Comparison of ENCODE assay signal across 1 worm cellular context in the genomic region with DNA sequence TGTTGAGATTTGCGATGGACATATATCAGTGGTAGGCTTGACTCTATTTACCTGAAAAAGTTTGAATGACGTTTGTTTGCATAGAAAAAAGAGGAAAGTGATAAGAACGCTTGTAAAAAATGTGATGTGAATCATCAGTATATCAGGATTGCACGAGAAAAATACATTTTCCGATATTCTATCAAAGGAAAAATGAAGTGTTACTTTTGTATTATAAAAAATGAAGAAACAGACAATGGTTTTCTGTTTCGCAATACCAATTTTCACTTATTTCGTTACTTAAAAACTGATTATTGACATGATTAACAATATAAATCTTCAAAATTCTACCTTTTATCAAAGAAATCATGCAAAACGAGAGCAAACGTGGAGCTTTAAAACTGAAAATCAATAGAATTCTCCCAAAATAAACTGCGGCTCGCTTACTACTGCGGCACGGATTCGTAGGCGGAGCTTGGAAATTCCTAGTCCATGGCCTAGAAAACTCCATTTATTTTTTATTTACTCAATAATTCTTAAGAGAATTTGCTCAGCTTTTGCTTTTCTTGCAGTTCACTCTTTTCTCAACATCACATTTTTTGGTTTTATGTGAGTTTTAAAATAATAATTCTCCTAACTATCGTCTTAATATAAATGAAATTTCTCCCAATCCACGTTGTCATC.
TF ChIP-seq lines count a peak whose summit lies in the region.

A gene (minus strand): TSS at position 51 of the 663 bp plus-strand sequence.
A gene (plus strand): TSS at position 469 of the 663 bp plus-strand sequence.

TF ChIP-seq in whole organism, L1 larva, 84 proteins besides CTCF, POLR2A, EP300 and RAD21 (continued from another document):
- TF ChIP-seq rnt-1 (tag; optimal IDR thresholded peaks at IDR 0.05; lab: Kevin White, UChicago) (peak; percentile 65), nhr-19 (GFP tag; conservative IDR thresholded peaks at IDR 0.05; lab: Robert Waterston, UW) (no peak), unc-86 (tag; optimal IDR thresholded peaks at IDR 0.05; lab: Kevin White, UChicago) (no peak), dsc-1 (tag; optimal IDR thresholded peaks at IDR 0.05; lab: Kevin White, UChicago) (peak; percentile 30), snpc-4 (tag; optimal IDR thresholded peaks at IDR 0.05; lab: Kevin White, UChicago) (peak; percentile 29), grh-1 (GFP tag; IDR thresholded peaks at IDR 0.05; lab: Robert Waterston, UW) (no peak), C04F5.9 (tag; optimal IDR thresholded peaks at IDR 0.05; lab: Kevin White, UChicago) (no peak), dpl-1 (GFP tag; optimal IDR thresholded peaks at IDR 0.05; lab: Kevin White, UChicago) (peak; percentile 55 to 77 (median 59)), lir-3 (tag; optimal IDR thresholded peaks at IDR 0.05; lab: Kevin White, UChicago; ENCODE audit: poor library complexity) (peak; percentile 58), fkh-8 (tag; optimal IDR thresholded peaks at IDR 0.05; lab: Kevin White, UChicago) (peak; percentile 16), C16A3.4 (tag; optimal IDR thresholded peaks at IDR 0.05; lab: Kevin White, UChicago) (peak; percentile 30), sup-37 (GFP tag; optimal IDR thresholded peaks at IDR 0.05; lab: Kevin White, UChicago) (no peak), sptf-1 (tag; optimal IDR thresholded peaks at IDR 0.05; lab: Kevin White, UChicago) (no peak), lin-13 (GFP tag; optimal IDR thresholded peaks at IDR 0.05; lab: Kevin White, UChicago) (peak; percentile 17), skn-1 (tag; optimal IDR thresholded peaks at IDR 0.05; lab: Kevin White, UChicago) (peak; percentile 2), isw-1 (GFP tag; IDR thresholded peaks at IDR 0.05; lab: Robert Waterston, UW) (peak; percentile 39; the same call in 1 of the 2 replicates), ztf-11 (tag; optimal IDR thresholded peaks at IDR 0.05; lab: Kevin White, UChicago) (no peak), unc-62 (GFP tag; optimal IDR thresholded peaks at IDR 0.05; lab: Kevin White, UChicago) (no peak), ceh-88 (GFP tag; IDR thresholded peaks at IDR 0.05; lab: Robert Waterston, UW) (no peak), nhr-71 (tag; optimal IDR thresholded peaks at IDR 0.05; lab: Kevin White, UChicago) (peak; percentile 55), F16B12.6 (tag; optimal IDR thresholded peaks at IDR 0.05; lab: Kevin White, UChicago) (peak; percentile 24), unc-30 (tag; optimal IDR thresholded peaks at IDR 0.05; lab: Kevin White, UChicago) (no peak), alr-1 (tag; optimal IDR thresholded peaks at IDR 0.05; lab: Kevin White, UChicago; ENCODE audit: borderline replicate concordance) (no peak), fkh-10 (GFP tag; optimal IDR thresholded peaks at IDR 0.05; lab: Kevin White, UChicago) (no peak), nhr-85 (tag; lab: Kevin White, UChicago) (peak; percentile 64), tlp-1 (tag; optimal IDR thresholded peaks at IDR 0.05; lab: Kevin White, UChicago) (no peak)
